Worm (Caenorhabditis elegans): ENCODE results near the gene srh-167.

DNA sequence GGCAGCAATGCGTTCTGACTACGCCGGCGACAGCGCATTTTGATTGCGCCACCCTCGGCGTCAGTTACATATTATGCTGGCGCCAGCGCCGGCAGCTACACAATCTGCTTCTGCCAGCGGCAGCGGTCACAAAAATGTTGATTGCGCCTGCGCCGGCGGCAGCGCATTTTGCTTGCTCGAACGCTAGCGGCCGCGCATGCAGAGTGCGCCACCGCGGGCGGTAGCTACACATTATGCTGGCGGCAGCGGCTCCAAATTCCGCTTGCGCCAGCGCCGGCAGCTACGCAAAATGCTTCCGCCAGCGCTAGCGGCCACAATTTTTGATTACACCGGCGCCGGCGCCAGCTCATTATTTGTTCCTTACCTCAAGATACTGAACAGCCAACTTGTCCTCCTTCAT lies 43.7 kb downstream of the srh-167 start:
- TF ChIP-seq cog-1 (tag; optimal IDR thresholded peaks at IDR 0.05) = no peak
- TF ChIP-seq klf-2 (GFP tag; conservative IDR thresholded peaks at IDR 0.05) = no peak
